Worm (Caenorhabditis elegans) whole organism, late embryonic: ENCODE results near the gene T13F3.6.

ENCODE experiments used
- C08G9.2 ChIP-seq: sonication (generic microtip); optimal IDR thresholded peaks from 2 replicates; lab custom pipeline; 2016; ENCODE audit warnings: mild to moderate bottlenecking, missing genetic modification characterization, moderate library complexity, missing compliant biosample characterization
- F13H6.1 ChIP-seq: sonication (generic microtip); optimal IDR thresholded peaks from 2 replicates; lab custom pipeline; 2016; ENCODE audit warnings: missing genetic modification characterization, missing compliant biosample characterization
- T23F11.4 ChIP-seq: fragments of 200-800 bp; sonication (Bioruptor generic); optimal IDR thresholded peaks from 2 replicates; lab custom pipeline; 2018; ENCODE audit warnings: mild to moderate bottlenecking, missing genetic modification characterization, missing compliant biosample characterization
- ama-1 ChIP-seq: fragments of 150-350 bp; optimal IDR thresholded peaks from 2 replicates; lab custom pipeline; 2014
- ceh-18 ChIP-seq: sonication (generic microtip); optimal IDR thresholded peaks from 2 replicates; lab custom pipeline; 2016; ENCODE audit warnings: missing genetic modification characterization, missing compliant biosample characterization
- ceh-19 ChIP-seq: fragments of 200-800 bp; sonication (Bioruptor generic); optimal IDR thresholded peaks from 2 replicates; lab custom pipeline; 2018; ENCODE audit warnings: mild to moderate bottlenecking, missing genetic modification characterization, missing compliant biosample characterization
- ceh-22 ChIP-seq: sonication (generic microtip); optimal IDR thresholded peaks from 2 replicates; lab custom pipeline; 2017; ENCODE audit warnings: missing biosample characterization, missing genetic modification characterization
- ceh-31 ChIP-seq: sonication (generic microtip); optimal IDR thresholded peaks from 2 replicates; lab custom pipeline; 2016; ENCODE audit warnings: missing genetic modification characterization, missing compliant biosample characterization
- ceh-34 ChIP-seq: sonication (generic microtip); optimal IDR thresholded peaks from 2 replicates; lab custom pipeline; 2016; ENCODE audit warnings: mild to moderate bottlenecking, missing genetic modification characterization, missing compliant biosample characterization
- ceh-45 ChIP-seq: fragments of 200-800 bp; sonication (Bioruptor generic); IDR thresholded peaks from 2 replicates; pipeline ENCODE4 v1.3.6; 2022; ENCODE audit warnings: missing genetic modification reagents, missing genetic modification characterization, missing compliant biosample characterization
- ceh-48 ChIP-seq: sonication (generic microtip); optimal IDR thresholded peaks from 2 replicates; lab custom pipeline; 2016; ENCODE audit warnings: missing genetic modification characterization, inconsistent platforms, missing compliant biosample characterization
- ceh-9 ChIP-seq: sonication (generic microtip); optimal IDR thresholded peaks from 2 replicates; lab custom pipeline; 2016; ENCODE audit warnings: mild to moderate bottlenecking, missing genetic modification characterization, inconsistent platforms, missing compliant biosample characterization
- che-1 ChIP-seq: sonication (generic microtip); optimal IDR thresholded peaks from 2 replicates; lab custom pipeline; 2016; ENCODE audit warnings: mild to moderate bottlenecking, missing genetic modification characterization, missing compliant biosample characterization
- elt-2 ChIP-seq: sonication (generic microtip); optimal IDR thresholded peaks from 2 replicates; lab custom pipeline; 2016; ENCODE audit warnings: missing genetic modification reagents, missing genetic modification characterization, missing compliant biosample characterization
- ets-4 ChIP-seq: sonication (generic microtip); optimal IDR thresholded peaks from 2 replicates; lab custom pipeline; 2016; ENCODE audit warnings: missing genetic modification characterization, missing compliant biosample characterization
- fkh-10 ChIP-seq: fragments of 150-350 bp; optimal IDR thresholded peaks from 2 replicates; lab custom pipeline; 2014; ENCODE audit warnings: missing biosample characterization, missing genetic modification reagents, missing genetic modification characterization
- fkh-6 ChIP-seq: sonication (generic microtip); optimal IDR thresholded peaks from 2 replicates; lab custom pipeline; 2016; ENCODE audit warnings: missing genetic modification characterization, missing compliant biosample characterization
- gmeb-2 ChIP-seq: sonication (generic microtip); optimal IDR thresholded peaks from 2 replicates; lab custom pipeline; 2016; ENCODE audit warnings: missing genetic modification characterization, inconsistent platforms, missing compliant biosample characterization
- hlh-15 ChIP-seq: sonication (generic microtip); optimal IDR thresholded peaks from 2 replicates; lab custom pipeline; 2016; ENCODE audit warnings: missing genetic modification characterization, missing compliant biosample characterization
- lim-6 ChIP-seq: sonication (generic microtip); optimal IDR thresholded peaks from 2 replicates; lab custom pipeline; 2016; ENCODE audit warnings: missing genetic modification characterization, missing compliant biosample characterization
- madf-2 ChIP-seq: sonication (generic microtip); optimal IDR thresholded peaks from 2 replicates; lab custom pipeline; 2017; ENCODE audit warnings: missing genetic modification characterization, missing compliant biosample characterization
- nhr-11 ChIP-seq: fragments of 150-350 bp; optimal IDR thresholded peaks from 2 replicates; lab custom pipeline; 2014; ENCODE audit warnings: missing biosample characterization, missing genetic modification characterization
- nhr-232 ChIP-seq: sonication (generic microtip); optimal IDR thresholded peaks from 2 replicates; lab custom pipeline; 2016; ENCODE audit warnings: missing genetic modification characterization, missing compliant biosample characterization
- pag-3 ChIP-seq: sonication (generic microtip); optimal IDR thresholded peaks from 2 replicates; lab custom pipeline; 2016; ENCODE audit warnings: missing compliant biosample characterization, missing genetic modification characterization, borderline replicate concordance
- pax-1 ChIP-seq: fragments of 150-350 bp; optimal IDR thresholded peaks from 2 replicates; lab custom pipeline; 2014; ENCODE audit warnings: missing biosample characterization, missing genetic modification characterization
- pha-4 ChIP-seq: fragments of 150-350 bp; optimal IDR thresholded peaks from 2 replicates; lab custom pipeline; 2018; ENCODE audit warnings: missing biosample characterization, missing genetic modification reagents, missing genetic modification characterization
- ref-2 ChIP-seq: sonication (generic microtip); optimal IDR thresholded peaks from 2 replicates; lab custom pipeline; 2016; ENCODE audit warnings: missing genetic modification characterization, missing compliant biosample characterization
- sdc-2 ChIP-seq: sonication (generic microtip); optimal IDR thresholded peaks from 2 replicates; lab custom pipeline; 2016; ENCODE audit warnings: missing genotype, missing genetic modification characterization, missing compliant biosample characterization
- syd-9 ChIP-seq: sonication (generic microtip); optimal IDR thresholded peaks from 2 replicates; lab custom pipeline; 2016; ENCODE audit warnings: mild to moderate bottlenecking, missing genetic modification characterization, moderate library complexity, missing compliant biosample characterization
- tbx-2 ChIP-seq: sonication (generic microtip); optimal IDR thresholded peaks from 2 replicates; lab custom pipeline; 2016; ENCODE audit warnings: missing genetic modification characterization, missing compliant biosample characterization
- tbx-7 ChIP-seq: sonication (generic microtip); optimal IDR thresholded peaks from 2 replicates; lab custom pipeline; 2016; ENCODE audit warnings: missing genotype, missing genetic modification characterization, missing compliant biosample characterization
- unc-3 ChIP-seq, 2 experiments: fragments of 200-800 bp in 1 of 2; sonication (Bioruptor generic) in 1 of 2; sonication (generic microtip) in 1 of 2; conservative IDR thresholded peaks in 1 of 2; optimal IDR thresholded peaks in 1 of 2; 2 replicates each; pipeline versions ENCODE4 v1.3.6 to Lab custom; 2016 to 2022; ENCODE audit warnings: missing compliant biosample characterization in 2 of 2, missing genetic modification characterization in 2 of 2, missing genetic modification reagents in 1 of 2
- unc-42 ChIP-seq: sonication (generic microtip); optimal IDR thresholded peaks from 2 replicates; lab custom pipeline; 2016; ENCODE audit warnings: missing genotype, missing genetic modification characterization, missing compliant biosample characterization
- unc-55 ChIP-seq: sonication (generic microtip); optimal IDR thresholded peaks from 2 replicates; lab custom pipeline; 2017; ENCODE audit warnings: missing biosample characterization, missing genetic modification reagents, missing genetic modification characterization
- unc-86 ChIP-seq: sonication (generic microtip); optimal IDR thresholded peaks from 2 replicates; lab custom pipeline; 2016; ENCODE audit warnings: missing genetic modification characterization, missing compliant biosample characterization
- zip-5 ChIP-seq: sonication (generic microtip); optimal IDR thresholded peaks from 2 replicates; lab custom pipeline; 2016; ENCODE audit warnings: missing genetic modification characterization, missing compliant biosample characterization

The T13F3.6 gene

ce11 chrV:16271121-16271520, at the start of gene T13F3.6:
Gene T13F3.6 (minus strand): TSS chrV:16271221.
- TF ChIP-seq fkh-6 (tag; lab: Kevin White, UChicago) (no peak), hlh-15 (tag; lab: Kevin White, UChicago) (no peak), pag-3 (tag; lab: Kevin White, UChicago) (no peak), syd-9 (no peak), tbx-2 (no peak), lim-6 (tag; lab: Kevin White, UChicago) (no peak), tbx-7 (tag; lab: Kevin White, UChicago) (no peak), C08G9.2 (tag; lab: Kevin White, UChicago) (no peak), elt-2 (no peak), F13H6.1 (tag; lab: Kevin White, UChicago) (no peak), unc-55 (GFP tag; lab: Kevin White, UChicago) (no peak), nhr-11 (tag; lab: Kevin White, UChicago) (no peak), nhr-232 (no peak)
- TF ChIP-seq, all 69 proteins: peak for 0

- TF ChIP-seq ceh-45 (GFP tag; lab: Robert Waterston, UW) (no peak), F13H6.1 (tag; lab: Kevin White, UChicago) (no peak), unc-86 (tag; lab: Kevin White, UChicago) (no peak), ceh-31 (no peak), fkh-6 (tag; lab: Kevin White, UChicago) (no peak)
- TF ChIP-seq, all 69 proteins: peak for 0
Measured at ce11 chrV:16317244-16317643, 46.2 kb upstream of the T13F3.6 start, which contains the start of gene srh-180. Gene srh-180 (plus strand): TSS chrV:16317544.

ce11 chrV:16315004-16315403, 44.0 kb upstream of the T13F3.6 start, which contains the start of gene str-214:
Gene str-214 (plus strand): TSS chrV:16315304.
- TF ChIP-seq ref-2 (tag; lab: Kevin White, UChicago), result no peak
- TF ChIP-seq gmeb-2 (tag; lab: Kevin White, UChicago), result no peak
- TF ChIP-seq ets-4 (tag; lab: Kevin White, UChicago), result no peak
- TF ChIP-seq syd-9, result no peak
- no peak for TF ChIP-seq F13H6.1 (tag; lab: Kevin White, UChicago)
- no peak for TF ChIP-seq fkh-6 (tag; lab: Kevin White, UChicago)
- no peak for TF ChIP-seq unc-55 (GFP tag; lab: Kevin White, UChicago)
- no peak for TF ChIP-seq madf-2 (tag; lab: Kevin White, UChicago)
- no peak for TF ChIP-seq pag-3 (tag; lab: Kevin White, UChicago)
- no peak for TF ChIP-seq unc-86 (tag; lab: Kevin White, UChicago)
- no peak for TF ChIP-seq sdc-2 (tag; lab: Kevin White, UChicago)
- TF ChIP-seq ceh-9 (tag; lab: Kevin White, UChicago), result no peak
- no peak for TF ChIP-seq zip-5
- no peak for TF ChIP-seq unc-3 (GFP tag; conservative IDR thresholded peaks at IDR 0.05; lab: Robert Waterston, UW)
- TF ChIP-seq unc-3 (tag; optimal IDR thresholded peaks at IDR 0.05; lab: Kevin White, UChicago), result no peak
- TF ChIP-seq tbx-7 (tag; lab: Kevin White, UChicago), result no peak
- no peak for TF ChIP-seq unc-42 (tag; lab: Kevin White, UChicago)
- no peak for TF ChIP-seq hlh-15 (tag; lab: Kevin White, UChicago)

ce11 chrV:16309523-16309922, 38.5 kb upstream of the T13F3.6 start, which contains the start of gene oac-7:
Gene oac-7 (plus strand): TSS chrV:16309805.
- no peak for TF ChIP-seq ceh-48 (tag; lab: Kevin White, UChicago)
- TF ChIP-seq madf-2 (tag; lab: Kevin White, UChicago), result no peak
- no peak for TF ChIP-seq ets-4 (tag; lab: Kevin White, UChicago)
- no peak for TF ChIP-seq pha-4 (tag; lab: Kevin White, UChicago)
- no peak for TF ChIP-seq unc-55 (GFP tag; lab: Kevin White, UChicago)
- no peak for TF ChIP-seq C08G9.2 (tag; lab: Kevin White, UChicago)
- no peak for TF ChIP-seq ama-1
- no peak for TF ChIP-seq zip-5
- TF ChIP-seq ceh-19 (GFP tag; lab: Kevin White, UChicago), result no peak
- no peak for TF ChIP-seq pax-1
- no peak for TF ChIP-seq T23F11.4 (GFP tag; lab: Kevin White, UChicago)

- TF ChIP-seq madf-2 (tag; lab: Kevin White, UChicago) (no peak), ceh-22 (tag; lab: Kevin White, UChicago) (no peak), ceh-18 (tag; lab: Kevin White, UChicago) (no peak), ceh-34 (tag; lab: Kevin White, UChicago) (no peak), che-1 (tag; lab: Kevin White, UChicago) (no peak), fkh-10 (GFP tag; lab: Kevin White, UChicago) (no peak), ref-2 (tag; lab: Kevin White, UChicago) (no peak), unc-42 (tag; lab: Kevin White, UChicago) (no peak)
Measured at ce11 chrV:16308343-16308742, 37.3 kb upstream of the T13F3.6 start.
